Worm (Caenorhabditis elegans) whole organism, young adult: ENCODE data around the gene C53D6.4.

Experiments
- B0261.1 ChIP-seq: sonication (generic microtip); optimal IDR thresholded peaks from 2 replicates; lab custom pipeline; 2016; ENCODE audit warnings: mild to moderate bottlenecking, missing genetic modification characterization, moderate library complexity, missing compliant biosample characterization
- D2030.7 ChIP-seq: fragments of 200-800 bp; sonication (Bioruptor generic); IDR thresholded peaks from 2 replicates; pipeline ENCODE4 v1.3.6; 2022; ENCODE audit warnings: missing genetic modification reagents, missing genetic modification characterization, missing compliant biosample characterization
- F23B12.7 ChIP-seq: sonication (generic microtip); optimal IDR thresholded peaks from 2 replicates; lab custom pipeline; 2017; ENCODE audit warnings: missing genetic modification characterization, mild to moderate bottlenecking, missing compliant biosample characterization, antibody characterized with exemption, moderate library complexity; ENCODE audit not compliant: insufficient read depth
- F33H1.4 ChIP-seq: fragments of 200-800 bp; sonication (Bioruptor generic); IDR thresholded peaks from 2 replicates; pipeline ENCODE4 v1.3.6; 2022; ENCODE audit warnings: missing genetic modification reagents, missing genetic modification characterization, missing compliant biosample characterization
- F37B4.10 ChIP-seq: fragments of 200-800 bp; sonication (Bioruptor generic); IDR thresholded peaks from 2 replicates; pipeline ENCODE4 v1.3.6; 2022; ENCODE audit warnings: missing genetic modification characterization, missing compliant biosample characterization
- F39B2.1 ChIP-seq: fragments of 200-800 bp; sonication (Bioruptor generic); IDR thresholded peaks from 2 replicates; pipeline ENCODE4 v1.3.6; 2022; ENCODE audit warnings: missing genetic modification reagents, missing genetic modification characterization, missing compliant biosample characterization
- K11D2.4 ChIP-seq: fragments of 200-800 bp; sonication (Bioruptor generic); IDR thresholded peaks from 2 replicates; pipeline ENCODE4 v1.3.6; 2022; ENCODE audit warnings: missing genetic modification reagents, missing genetic modification characterization, missing compliant biosample characterization
- T07F8.4 ChIP-seq: sonication (generic microtip); optimal IDR thresholded peaks from 2 replicates; lab custom pipeline; 2016; ENCODE audit warnings: mild to moderate bottlenecking, missing genetic modification characterization, moderate library complexity, missing compliant biosample characterization
- atf-7 ChIP-seq: sonication (generic microtip); optimal IDR thresholded peaks from 2 replicates; lab custom pipeline; 2017; ENCODE audit warnings: mild to moderate bottlenecking, missing genetic modification characterization, missing compliant biosample characterization
- athp-1 ChIP-seq: sonication (generic microtip); optimal IDR thresholded peaks from 2 replicates; lab custom pipeline; 2017; ENCODE audit warnings: mild to moderate bottlenecking, missing genetic modification characterization, missing compliant biosample characterization
- bed-2 ChIP-seq: fragments of 200-800 bp; sonication (Bioruptor generic); IDR thresholded peaks from 2 replicates; pipeline ENCODE4 v1.3.6; 2022; ENCODE audit warnings: missing genetic modification reagents, missing genetic modification characterization, missing compliant biosample characterization
- ceh-40 ChIP-seq: fragments of 200-800 bp; sonication (Bioruptor generic); IDR thresholded peaks from 2 replicates; pipeline ENCODE4 v1.3.6; 2022; ENCODE audit warnings: missing genetic modification characterization, missing compliant biosample characterization
- ceh-58 ChIP-seq: fragments of 200-800 bp; sonication (Bioruptor generic); IDR thresholded peaks from 2 replicates; pipeline ENCODE4 v1.3.6; 2022; ENCODE audit warnings: missing genetic modification characterization, missing compliant biosample characterization
- dpl-1 ChIP-seq: fragments of 150-350 bp; optimal IDR thresholded peaks from 2 replicates; lab custom pipeline; 2014; ENCODE audit warnings: missing biosample characterization, missing genetic modification reagents, missing genetic modification characterization
- egrh-3 ChIP-seq: fragments of 200-800 bp; sonication (Bioruptor generic); IDR thresholded peaks from 2 replicates; pipeline ENCODE4 v1.3.6; 2022; ENCODE audit warnings: missing genetic modification reagents, missing genetic modification characterization, missing compliant biosample characterization
- him-1 ChIP-seq: sonication (generic microtip); optimal IDR thresholded peaks from 2 replicates; lab custom pipeline; 2016; ENCODE audit warnings: missing genotype, missing genetic modification reagents, missing genetic modification characterization, missing compliant biosample characterization
- hmg-1.2 ChIP-seq: fragments of 200-800 bp; sonication (Bioruptor generic); IDR thresholded peaks from 2 replicates; pipeline ENCODE4 v1.3.6; 2022; ENCODE audit warnings: missing genetic modification reagents, missing genetic modification characterization, missing compliant biosample characterization
- hmg-20 ChIP-seq: fragments of 200-800 bp; sonication (Bioruptor generic); IDR thresholded peaks from 2 replicates; pipeline ENCODE4 v1.3.6; 2022; ENCODE audit warnings: missing genetic modification reagents, missing genetic modification characterization, missing compliant biosample characterization
- lag-1 ChIP-seq: fragments of 200-800 bp; sonication (Bioruptor generic); IDR thresholded peaks from 2 replicates; pipeline ENCODE4 v1.3.6; 2022; ENCODE audit warnings: missing genetic modification reagents, missing genetic modification characterization, missing compliant biosample characterization
- let-526 ChIP-seq: fragments of 200-800 bp; sonication (Bioruptor generic); IDR thresholded peaks from 2 replicates; pipeline ENCODE4 v1.3.6; 2022; ENCODE audit warnings: missing genetic modification reagents, missing genetic modification characterization, missing compliant biosample characterization
- lin-26 ChIP-seq: fragments of 200-800 bp; sonication (Bioruptor generic); IDR thresholded peaks from 2 replicates; pipeline ENCODE4 v1.3.6; 2022; ENCODE audit warnings: missing genetic modification reagents, missing genetic modification characterization, missing compliant biosample characterization
- lin-35 ChIP-seq, 3 experiments: fragments of 150-350 bp in 2 of 3; sonication (generic microtip) in 1 of 3; optimal IDR thresholded peaks; 2 replicates each; lab custom pipeline; 2014 to 2018; ENCODE audit warnings: missing biosample characterization in 3 of 3, missing genetic modification characterization in 3 of 3, missing genetic modification reagents in 3 of 3
- madf-10 ChIP-seq: sonication (generic microtip); optimal IDR thresholded peaks from 2 replicates; lab custom pipeline; 2016; ENCODE audit warnings: mild to moderate bottlenecking, missing genetic modification characterization, missing compliant biosample characterization
- madf-3 ChIP-seq: fragments of 200-800 bp; sonication (Bioruptor generic); IDR thresholded peaks from 2 replicates; pipeline ENCODE4 v1.3.6; 2022; ENCODE audit warnings: missing genetic modification reagents, missing genetic modification characterization, missing compliant biosample characterization
- nfyb-1 ChIP-seq: fragments of 200-800 bp; sonication (Bioruptor generic); IDR thresholded peaks from 2 replicates; pipeline ENCODE4 v1.3.6; 2022; ENCODE audit warnings: missing genetic modification reagents, missing genetic modification characterization, missing compliant biosample characterization
- nhr-80 ChIP-seq: sonication (generic microtip); optimal IDR thresholded peaks from 2 replicates; lab custom pipeline; 2016; ENCODE audit warnings: missing genetic modification characterization, missing compliant biosample characterization
- rpc-1 ChIP-seq, 2 experiments: fragments of 150-350 bp in 1 of 2; sonication (generic microtip) in 1 of 2; optimal IDR thresholded peaks; 2 replicates each; lab custom pipeline; 2014 to 2018; ENCODE audit warnings: missing biosample characterization in 1 of 2, missing genetic modification characterization in 1 of 2, missing genetic modification reagents in 1 of 2, missing genotype in 1 of 2
- snpc-1.1 ChIP-seq: sonication (generic microtip); optimal IDR thresholded peaks from 2 replicates; lab custom pipeline; 2017; ENCODE audit warnings: missing genetic modification characterization, mild to moderate bottlenecking, missing compliant biosample characterization, antibody characterized with exemption, moderate library complexity, missing genotype, missing genetic modification reagents; ENCODE audit not compliant: insufficient read depth
- snpc-3.4 ChIP-seq: sonication (generic microtip); optimal IDR thresholded peaks from 2 replicates; lab custom pipeline; 2017; ENCODE audit warnings: missing genetic modification characterization, mild to moderate bottlenecking, missing compliant biosample characterization, antibody characterized with exemption, moderate library complexity, missing genotype, missing genetic modification reagents
- snpc-4 ChIP-seq, 5 experiments: fragments of 150-350 bp in 1 of 5; sonication (generic microtip) in 4 of 5; optimal IDR thresholded peaks; 2 replicates each; lab custom pipeline; 2014 to 2018; ENCODE audit warnings: missing genetic modification characterization in 5 of 5, missing biosample characterization in 3 of 5, antibody characterized with exemption in 2 of 5, mild to moderate bottlenecking in 2 of 5, missing compliant biosample characterization in 2 of 5, missing genotype in 2 of 5, moderate library complexity in 2 of 5, missing genetic modification reagents in 1 of 5
- somi-1 ChIP-seq: fragments of 200-800 bp; sonication (Bioruptor generic); optimal IDR thresholded peaks from 2 replicates; lab custom pipeline; 2018; ENCODE audit warnings: mild to moderate bottlenecking, missing genetic modification characterization, missing compliant biosample characterization
- tbp1 ChIP-seq: fragments of 200-800 bp; sonication (Bioruptor generic); optimal IDR thresholded peaks from 2 replicates; lab custom pipeline; 2018; ENCODE audit warnings: mild to moderate bottlenecking, missing genetic modification characterization, missing compliant biosample characterization
- unc-130 ChIP-seq: sonication (generic microtip); optimal IDR thresholded peaks from 2 replicates; lab custom pipeline; 2016; ENCODE audit warnings: missing genetic modification reagents, missing genetic modification characterization, missing compliant biosample characterization
- unc-62 ChIP-seq: fragments of 150-350 bp; optimal IDR thresholded peaks from 2 replicates; lab custom pipeline; 2014; ENCODE audit warnings: missing biosample characterization, missing genetic modification reagents, missing genetic modification characterization

C53D6.4 gene

DNA sequence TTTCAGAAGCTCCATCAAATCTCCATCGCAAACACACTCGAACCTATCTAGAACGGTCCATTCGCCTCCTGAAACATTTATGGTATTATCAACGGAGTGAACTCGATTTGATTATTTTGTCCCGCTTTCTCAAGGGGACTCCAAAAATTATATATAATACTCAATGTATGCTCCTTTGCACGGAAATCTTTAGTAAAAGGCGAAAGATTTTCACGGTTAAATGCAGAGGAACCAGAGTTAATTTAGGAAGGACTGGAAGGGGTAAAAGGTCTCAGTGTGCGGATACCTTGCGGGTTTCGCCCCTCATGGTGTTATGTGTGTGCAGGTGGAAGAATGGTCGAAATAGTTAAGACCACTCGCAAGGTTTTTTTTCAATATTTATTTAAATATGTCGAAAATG is 19.6 kb downstream of the C53D6.4 start (continued):
- no peak for TF ChIP-seq madf-10 (tag; lab: Kevin White, UChicago)
- no peak for TF ChIP-seq F37B4.10 (GFP tag; lab: Robert Waterston, UW)
- no peak for TF ChIP-seq T07F8.4
- TF ChIP-seq K11D2.4 (GFP tag; lab: Robert Waterston, UW), result no peak
- TF ChIP-seq him-1, result peak; percentile 69
- peak; percentile 93 for TF ChIP-seq snpc-1.1 (tag; lab: Kevin White, UChicago)
- no peak for TF ChIP-seq dpl-1 (GFP tag; lab: Kevin White, UChicago)

DNA sequence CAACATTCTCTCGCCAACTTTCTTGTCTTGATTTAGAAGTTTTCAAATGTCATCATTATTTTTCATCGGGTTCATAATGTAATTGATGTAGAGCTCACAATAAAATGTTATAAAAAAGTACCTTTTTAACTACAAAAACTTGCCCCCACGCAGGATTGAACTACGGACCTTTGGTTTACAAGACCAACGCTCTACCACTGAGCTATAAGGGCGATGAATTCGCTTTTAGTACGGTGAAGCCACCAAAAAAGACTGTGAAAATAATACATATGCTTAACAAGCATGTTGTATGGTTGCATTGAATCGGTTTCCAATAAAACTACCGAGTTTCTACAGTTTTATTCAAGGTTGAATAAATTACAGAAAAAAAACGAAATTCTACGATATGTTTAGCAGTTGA is 20.1 kb downstream of the C53D6.4 start:
- peak; percentile 45 for TF ChIP-seq B0261.1 (tag; lab: Kevin White, UChicago)
- peak; percentile 41 for TF ChIP-seq rpc-1 (optimal IDR thresholded peaks at IDR 0.05; lab: Kevin White, UChicago)
- TF ChIP-seq rpc-1 (tag; optimal IDR thresholded peaks at IDR 0.05; lab: Kevin White, UChicago), result peak; percentile 70
- no peak for TF ChIP-seq unc-62
- TF ChIP-seq hmg-1.2 (GFP tag; lab: Robert Waterston, UW), result 0 out of 2 replicates have a peak, but pooled peaks have one; percentile 7
- TF ChIP-seq bed-2 (GFP tag; lab: Robert Waterston, UW), result no peak
- TF ChIP-seq let-526, result no peak
- no peak for TF ChIP-seq egrh-3 (GFP tag; lab: Robert Waterston, UW)
- no peak for TF ChIP-seq athp-1 (tag; lab: Kevin White, UChicago)
- TF ChIP-seq F33H1.4, result no peak
- TF ChIP-seq somi-1 (GFP tag; lab: Kevin White, UChicago), result no peak
- TF ChIP-seq ceh-40 (GFP tag; lab: Robert Waterston, UW), result no peak
- peak; percentile 35 for TF ChIP-seq snpc-3.4 (tag; lab: Kevin White, UChicago)
- no peak for TF ChIP-seq ceh-58 (GFP tag; lab: Robert Waterston, UW)
- no peak for TF ChIP-seq lin-35 (GFP tag; optimal IDR thresholded peaks at IDR 0.05; lab: Kevin White, UChicago)
- TF ChIP-seq atf-7, result no peak
- TF ChIP-seq F23B12.7 (tag; lab: Kevin White, UChicago), result no peak
- TF ChIP-seq hmg-20 (GFP tag; lab: Robert Waterston, UW), result no peak
- no peak for TF ChIP-seq nfyb-1 (GFP tag; lab: Robert Waterston, UW)
- no peak for TF ChIP-seq D2030.7 (GFP tag; lab: Robert Waterston, UW)
- peak; percentile 80 for TF ChIP-seq tbp1 (GFP tag; lab: Kevin White, UChicago)
- 0 out of 2 replicates have a peak, but pooled peaks have one; percentile 25 for TF ChIP-seq lin-26
- TF ChIP-seq madf-3 (GFP tag; lab: Robert Waterston, UW), result no peak
- TF ChIP-seq F39B2.1 (GFP tag; lab: Robert Waterston, UW), result no peak

DNA sequence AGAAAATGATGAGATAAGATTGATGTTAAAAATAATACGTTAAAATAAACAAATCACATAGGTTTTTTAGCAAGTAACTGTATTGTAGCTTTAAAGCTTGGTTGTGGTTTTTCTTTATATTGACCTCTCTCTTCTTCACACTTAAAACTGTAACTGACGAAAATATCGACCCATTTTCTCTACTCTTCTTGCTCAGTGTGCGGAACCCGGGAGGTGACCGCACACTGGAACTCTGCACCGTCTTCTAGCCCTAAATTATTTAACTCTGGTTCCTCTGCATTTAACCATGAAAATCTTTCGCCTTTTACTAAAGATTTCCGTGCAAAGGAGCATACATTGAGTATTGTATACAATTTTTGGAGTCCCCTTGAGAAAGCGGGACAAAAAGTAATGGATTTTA is 26.3 kb downstream of the C53D6.4 start:
- TF ChIP-seq unc-130 (GFP tag; lab: Kevin White, UChicago) (no peak), snpc-4 (GFP tag; optimal IDR thresholded peaks at IDR 0.05; lab: Kevin White, UChicago) (no peak), snpc-4 (tag; optimal IDR thresholded peaks at IDR 0.05; lab: Kevin White, UChicago) (peak in 2 of 4 experiments; percentile 4 to 63), nhr-80 (tag; lab: Kevin White, UChicago) (no peak), lag-1 (GFP tag; lab: Robert Waterston, UW) (no peak), madf-10 (tag; lab: Kevin White, UChicago) (no peak), F23B12.7 (tag; lab: Kevin White, UChicago) (no peak), snpc-3.4 (tag; lab: Kevin White, UChicago) (no peak), snpc-1.1 (tag; lab: Kevin White, UChicago) (peak; percentile 53)
- TF ChIP-seq, all 124 proteins: peak for 2
